Fruit fly (Drosophila melanogaster): ENCODE results near the gene Abl.

Gene Abl

DNA sequence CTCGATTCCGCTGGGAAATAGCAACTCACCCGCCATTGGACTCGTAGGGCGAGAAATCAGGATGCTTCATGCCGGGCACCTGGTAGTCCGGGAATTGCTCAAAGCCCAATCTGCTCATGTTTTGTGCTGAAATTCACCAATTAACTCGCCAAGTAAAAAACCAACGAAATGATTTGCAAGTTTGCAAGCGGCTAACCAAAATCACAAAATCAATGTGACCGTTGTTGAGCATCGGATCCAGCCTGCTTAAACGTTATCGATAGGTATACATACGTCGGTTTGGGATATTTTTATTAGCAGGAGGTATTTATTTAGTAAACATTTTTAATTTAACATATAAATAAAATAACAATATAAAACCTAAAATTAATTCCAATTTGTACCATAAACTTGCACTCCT lies 37.5 kb downstream of the Abl start, which contains the start of gene Prosbeta6:
Prosbeta6 (minus strand) TSS at position 218 of the 400 bp plus-strand sequence.
- TF ChIP-seq brk (GFP tag; optimal IDR thresholded peaks at IDR 0.05) (peak; percentile 25), CrebA (GFP tag; optimal IDR thresholded peaks at IDR 0.05; ENCODE audit: borderline replicate concordance) (no peak), Dif (GFP tag; optimal IDR thresholded peaks at IDR 0.05; ENCODE audit: partially characterized antibody) (no peak)

DNA sequence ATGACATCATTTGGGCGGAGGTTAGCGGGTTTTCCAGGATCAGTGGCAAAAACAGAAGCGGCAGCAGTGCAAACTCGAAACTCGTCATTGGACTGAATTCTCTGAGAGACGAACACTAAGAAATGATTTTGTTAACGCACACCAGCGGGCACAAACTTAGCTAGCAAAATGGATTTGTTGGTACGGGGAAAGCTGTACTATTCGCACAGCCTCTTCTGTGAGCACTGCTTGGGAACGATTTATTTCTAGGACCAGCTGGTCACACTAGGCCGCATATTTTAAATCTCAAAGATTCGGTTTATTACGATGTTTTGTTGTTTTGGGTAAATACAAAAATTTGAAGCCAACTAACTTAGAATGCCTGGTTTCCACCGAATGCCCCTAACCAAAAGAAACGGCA lies 38.6 kb downstream of the Abl start, which contains the start of gene CG4098:
CG4098 (minus strand) TSS at position 228 of the 400 bp plus-strand sequence.
- TF ChIP-seq CG9705 (GFP tag; optimal IDR thresholded peaks at IDR 0.05) (peak; percentile 10), OdsH (GFP tag; optimal IDR thresholded peaks at IDR 0.05) (peak; percentile 65), h (GFP tag; optimal IDR thresholded peaks at IDR 0.05) (peak; percentile 67), dl (GFP tag; optimal IDR thresholded peaks at IDR 0.05; ENCODE audit: insufficient read depth in 1 of 2, partially characterized antibody in 2 of 2) (no peak), GATAd (GFP tag; optimal IDR thresholded peaks at IDR 0.05) (peak; percentile 1), sage (GFP tag; optimal IDR thresholded peaks at IDR 0.05) (no peak), usp (GFP tag; optimal IDR thresholded peaks at IDR 0.05) (no peak), Dif (GFP tag; optimal IDR thresholded peaks at IDR 0.05; ENCODE audit: partially characterized antibody) (no peak), Vsx2 (GFP tag; optimal IDR thresholded peaks at IDR 0.05; ENCODE audit: partially characterized antibody) (no peak), Rel (GFP tag; optimal IDR thresholded peaks at IDR 0.05) (no peak), Rel (tag; optimal IDR thresholded peaks at IDR 0.05) (peak; percentile 40), br (GFP tag; optimal IDR thresholded peaks at IDR 0.05) (peak; percentile 76), N (GFP tag; optimal IDR thresholded peaks at IDR 0.05) (no peak), psq (GFP tag; optimal IDR thresholded peaks at IDR 0.05) (peak; percentile 34), brk (GFP tag; optimal IDR thresholded peaks at IDR 0.05) (no peak), Myc (optimal IDR thresholded peaks at IDR 0.05) (no peak), foxo (GFP tag; optimal IDR thresholded peaks at IDR 0.05) (peak in 1 of 2 experiments; percentile 86), Hr78 (GFP tag; optimal IDR thresholded peaks at IDR 0.05) (no peak), Jra (GFP tag; optimal IDR thresholded peaks at IDR 0.05) (peak; percentile 43), ey (GFP tag; optimal IDR thresholded peaks at IDR 0.05) (peak; percentile 69), tai (GFP tag; optimal IDR thresholded peaks at IDR 0.05) (no peak), dsf (GFP tag; optimal IDR thresholded peaks at IDR 0.05; ENCODE audit: borderline replicate concordance) (no peak), Abd-B (GFP tag; optimal IDR thresholded peaks at IDR 0.05) (no peak), HLH106 (tag; optimal IDR thresholded peaks at IDR 0.05) (peak; percentile 47), sv (GFP tag; optimal IDR thresholded peaks at IDR 0.05) (peak; percentile 6), Sp1 (GFP tag; optimal IDR thresholded peaks at IDR 0.05) (peak; percentile 51), pan (optimal IDR thresholded peaks at IDR 0.05) (no peak), fru (GFP tag; optimal IDR thresholded peaks at IDR 0.05) (peak; percentile 63), CrebA (GFP tag; optimal IDR thresholded peaks at IDR 0.05; ENCODE audit: borderline replicate concordance) (no peak), woc (GFP tag; optimal IDR thresholded peaks at IDR 0.05) (peak; percentile 88), lola (GFP tag; optimal IDR thresholded peaks at IDR 0.05) (no peak), Hnf4 (GFP tag; optimal IDR thresholded peaks at IDR 0.05) (peak; percentile 77), dmrt93B (GFP tag; optimal IDR thresholded peaks at IDR 0.05) (no peak), Mio (GFP tag; optimal IDR thresholded peaks at IDR 0.05) (peak; percentile 28), Dfd (GFP tag; optimal IDR thresholded peaks at IDR 0.05) (no peak), rgr (GFP tag; optimal IDR thresholded peaks at IDR 0.05) (peak; percentile 79), CG32264 (GFP tag; optimal IDR thresholded peaks at IDR 0.05) (no peak), jim (GFP tag; optimal IDR thresholded peaks at IDR 0.05) (peak; percentile 47), Hr83 (GFP tag; optimal IDR thresholded peaks at IDR 0.05; ENCODE audit: poor library complexity, severe bottlenecking) (peak; percentile 97)

DNA sequence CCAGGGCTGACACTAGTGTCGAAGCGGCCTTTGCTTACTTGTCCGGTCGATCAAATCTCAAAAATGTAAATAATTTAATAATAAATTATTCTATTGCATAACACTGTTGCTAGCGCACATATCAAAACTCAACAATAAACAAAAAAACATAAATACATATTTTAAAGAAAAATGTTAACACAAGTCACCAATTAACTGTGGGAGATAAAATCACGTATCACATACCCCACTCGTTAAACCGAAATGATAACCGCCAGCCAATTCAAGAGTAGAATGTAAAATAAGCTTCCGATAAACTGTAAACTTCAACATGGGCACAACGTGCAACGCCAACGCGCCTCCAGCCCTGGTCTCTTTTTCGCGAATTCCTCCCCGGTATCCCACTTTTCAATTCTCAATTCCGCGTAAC lies 44.9 kb downstream of the Abl start, which contains the start of gene Arts:
Arts (plus strand) TSS at position 116 of the 409 bp plus-strand sequence.
- TF ChIP-seq psq (GFP tag; optimal IDR thresholded peaks at IDR 0.05) (peak; percentile 14), Vsx2 (GFP tag; optimal IDR thresholded peaks at IDR 0.05; ENCODE audit: partially characterized antibody) (no peak), dmrt93B (GFP tag; optimal IDR thresholded peaks at IDR 0.05) (no peak), Hnf4 (GFP tag; optimal IDR thresholded peaks at IDR 0.05) (peak; percentile 1), rgr (GFP tag; optimal IDR thresholded peaks at IDR 0.05) (peak; percentile 31), HLH106 (tag; optimal IDR thresholded peaks at IDR 0.05) (peak; percentile 53), br (GFP tag; optimal IDR thresholded peaks at IDR 0.05) (peak; percentile 27), Dif (GFP tag; optimal IDR thresholded peaks at IDR 0.05; ENCODE audit: partially characterized antibody) (no peak), brk (GFP tag; optimal IDR thresholded peaks at IDR 0.05) (peak; percentile 10), N (GFP tag; optimal IDR thresholded peaks at IDR 0.05) (no peak), lola (GFP tag; optimal IDR thresholded peaks at IDR 0.05) (no peak), CG32264 (GFP tag; optimal IDR thresholded peaks at IDR 0.05) (no peak), Dfd (GFP tag; optimal IDR thresholded peaks at IDR 0.05) (no peak), h (GFP tag; optimal IDR thresholded peaks at IDR 0.05) (peak; percentile 46), CG9705 (GFP tag; optimal IDR thresholded peaks at IDR 0.05) (peak; percentile 23), OdsH (GFP tag; optimal IDR thresholded peaks at IDR 0.05) (no peak), Jra (GFP tag; optimal IDR thresholded peaks at IDR 0.05) (peak; percentile 10), Rel (GFP tag; optimal IDR thresholded peaks at IDR 0.05) (no peak), Rel (tag; optimal IDR thresholded peaks at IDR 0.05) (peak; percentile 32), CrebA (GFP tag; optimal IDR thresholded peaks at IDR 0.05; ENCODE audit: borderline replicate concordance) (no peak), fru (GFP tag; optimal IDR thresholded peaks at IDR 0.05) (peak; percentile 1), Myc (optimal IDR thresholded peaks at IDR 0.05) (peak; percentile 43), tai (GFP tag; optimal IDR thresholded peaks at IDR 0.05) (no peak), pan (optimal IDR thresholded peaks at IDR 0.05) (no peak), sv (GFP tag; optimal IDR thresholded peaks at IDR 0.05) (no peak), Abd-B (GFP tag; optimal IDR thresholded peaks at IDR 0.05) (no peak), jim (GFP tag; optimal IDR thresholded peaks at IDR 0.05) (no peak), foxo (GFP tag; optimal IDR thresholded peaks at IDR 0.05) (peak in 1 of 2 experiments; percentile 52), Sp1 (GFP tag; optimal IDR thresholded peaks at IDR 0.05) (peak; percentile 40), sage (GFP tag; optimal IDR thresholded peaks at IDR 0.05) (no peak)

All from whole organism, wandering third instar larva.